Worm (Caenorhabditis elegans) whole organism, L4 larva: Measurements from ENCODE around the gene F38B6.3.

Experiments
- F10B5.3 ChIP-seq: sonication (generic microtip); optimal IDR thresholded peaks from 2 replicates; lab custom pipeline; 2016; ENCODE audit warnings: mild to moderate bottlenecking, missing genetic modification characterization, missing compliant biosample characterization
- F26F4.8 ChIP-seq: fragments of 200-800 bp; sonication (Bioruptor generic); conservative IDR thresholded peaks from 2 replicates; pipeline ENCODE4 v1.3.6; 2022; ENCODE audit warnings: missing genetic modification characterization, missing compliant biosample characterization
- F44E2.7 ChIP-seq: fragments of 200-800 bp; sonication (Bioruptor generic); IDR thresholded peaks from 2 replicates; pipeline ENCODE4 v2.1.2; 2022; ENCODE audit warnings: missing genetic modification characterization, missing compliant biosample characterization
- T20F7.1 ChIP-seq: fragments of 200-800 bp; sonication (Bioruptor generic); optimal IDR thresholded peaks from 2 replicates; lab custom pipeline; 2018; ENCODE audit warnings: mild to moderate bottlenecking, missing genetic modification characterization, missing compliant biosample characterization
- T26A8.4 ChIP-seq: fragments of 200-800 bp; sonication (Bioruptor generic); IDR thresholded peaks from 2 replicates; pipeline ENCODE4 v1.3.6; 2022; ENCODE audit warnings: missing genetic modification characterization, missing compliant biosample characterization
- Y105C5A.15 ChIP-seq: fragments of 200-800 bp; sonication (Bioruptor generic); IDR thresholded peaks from 2 replicates; pipeline ENCODE4 v1.3.6; 2022; ENCODE audit warnings: missing genetic modification characterization, missing compliant biosample characterization
- Y48G9A.11 ChIP-seq: fragments of 200-800 bp; sonication (Bioruptor generic); IDR thresholded peaks from 2 replicates; pipeline ENCODE4 v1.3.6; 2022; ENCODE audit warnings: missing genetic modification reagents, missing genetic modification characterization, missing compliant biosample characterization
- Y75B8A.6 ChIP-seq: fragments of 200-800 bp; sonication (Bioruptor generic); IDR thresholded peaks from 2 replicates; pipeline ENCODE4 v1.3.6; 2022; ENCODE audit warnings: missing genetic modification reagents, missing genetic modification characterization, missing compliant biosample characterization
- ZK337.2 ChIP-seq: fragments of 200-800 bp; sonication (Bioruptor generic); IDR thresholded peaks from 2 replicates; pipeline ENCODE4 v1.3.6; 2022; ENCODE audit warnings: missing genetic modification reagents, missing genetic modification characterization, missing compliant biosample characterization
- ZK546.5 ChIP-seq, 2 experiments: sonication (generic microtip); optimal IDR thresholded peaks; 2 replicates each; lab custom pipeline; 2017; ENCODE audit warnings: missing biosample characterization in 2 of 2, missing genetic modification characterization in 2 of 2
- ceh-20 ChIP-seq: fragments of 200-800 bp; sonication (Bioruptor generic); IDR thresholded peaks from 2 replicates; pipeline ENCODE4 v1.3.6; 2022; ENCODE audit warnings: missing genetic modification reagents, missing genetic modification characterization, missing compliant biosample characterization
- ceh-32 ChIP-seq: sonication (generic microtip); optimal IDR thresholded peaks from 2 replicates; lab custom pipeline; 2016; ENCODE audit warnings: mild to moderate bottlenecking, missing genetic modification characterization, missing compliant biosample characterization; ENCODE audit not compliant: poor library complexity
- ceh-62 ChIP-seq: sonication (generic microtip); optimal IDR thresholded peaks from 2 replicates; lab custom pipeline; 2017; ENCODE audit warnings: missing biosample characterization, missing genetic modification characterization
- ctbp-1 ChIP-seq: fragments of 200-800 bp; sonication (Bioruptor generic); IDR thresholded peaks from 2 replicates; pipeline ENCODE4 v1.3.6; 2022; ENCODE audit warnings: missing genetic modification reagents, missing genetic modification characterization, missing compliant biosample characterization
- daf-19 ChIP-seq: fragments of 200-800 bp; sonication (Bioruptor generic); conservative IDR thresholded peaks from 2 replicates; pipeline ENCODE4 v1.3.6; 2022; ENCODE audit warnings: missing genetic modification characterization, missing compliant biosample characterization
- dmd-6 ChIP-seq: fragments of 200-800 bp; sonication (Bioruptor generic); IDR thresholded peaks from 2 replicates; pipeline ENCODE4 v1.3.6; 2022; ENCODE audit warnings: missing genetic modification reagents, missing genetic modification characterization, missing compliant biosample characterization
- dmd-8 ChIP-seq: fragments of 200-800 bp; sonication (Bioruptor generic); IDR thresholded peaks from 2 replicates; pipeline ENCODE4 v1.3.6; 2022; ENCODE audit warnings: missing genetic modification characterization, missing compliant biosample characterization
- dpl-1 ChIP-seq: fragments of 150-350 bp; optimal IDR thresholded peaks from 2 replicates; lab custom pipeline; 2014; ENCODE audit warnings: missing biosample characterization, missing genetic modification reagents, missing genetic modification characterization
- egl-43 ChIP-seq: fragments of 200-800 bp; sonication (Bioruptor generic); IDR thresholded peaks from 2 replicates; pipeline ENCODE4 v1.3.6; 2022; ENCODE audit warnings: missing genetic modification reagents, missing genetic modification characterization, missing compliant biosample characterization
- fos-1 ChIP-seq: fragments of 150-350 bp; optimal IDR thresholded peaks from 2 replicates; lab custom pipeline; 2014; ENCODE audit warnings: missing biosample characterization, missing genetic modification characterization
- hif-1 ChIP-seq, 2 experiments: sonication (generic microtip); optimal IDR thresholded peaks; 2 replicates each; lab custom pipeline; 2016 to 2017; ENCODE audit warnings: missing compliant biosample characterization in 2 of 2, missing genetic modification characterization in 2 of 2, missing genetic modification reagents in 2 of 2, missing genotype in 2 of 2, mild to moderate bottlenecking in 1 of 2
- hlh-11 ChIP-seq: fragments of 200-800 bp; sonication (Bioruptor generic); optimal IDR thresholded peaks from 2 replicates; lab custom pipeline; 2018; ENCODE audit warnings: mild to moderate bottlenecking, missing genetic modification characterization, missing compliant biosample characterization
- hlh-30 ChIP-seq: sonication (generic microtip); optimal IDR thresholded peaks from 2 replicates; lab custom pipeline; 2017; ENCODE audit warnings: antibody characterized with exemption, mild to moderate bottlenecking, missing genetic modification characterization, missing compliant biosample characterization; ENCODE audit not compliant: insufficient read depth
- jun-1 ChIP-seq: fragments of 150-350 bp; optimal IDR thresholded peaks from 2 replicates; lab custom pipeline; 2014; ENCODE audit warnings: missing biosample characterization, missing genetic modification reagents, missing genetic modification characterization
- lim-7 ChIP-seq: fragments of 200-800 bp; sonication (Bioruptor generic); IDR thresholded peaks from 2 replicates; pipeline ENCODE4 v1.3.6; 2022; ENCODE audit warnings: missing genetic modification characterization, missing compliant biosample characterization
- lin-13 ChIP-seq: fragments of 150-350 bp; optimal IDR thresholded peaks from 2 replicates; lab custom pipeline; 2014; ENCODE audit warnings: missing biosample characterization, missing genetic modification reagents, missing genetic modification characterization
- lin-15B ChIP-seq: fragments of 150-350 bp; sonication (generic microtip); optimal IDR thresholded peaks from 3 replicates; lab custom pipeline; 2014; ENCODE audit warnings: missing biosample characterization, missing genetic modification characterization
- madf-5 ChIP-seq, 2 experiments: fragments of 200-800 bp; sonication (Bioruptor generic); IDR thresholded peaks; 2 replicates each; pipeline ENCODE4 v1.3.6; 2022; ENCODE audit warnings: missing compliant biosample characterization in 2 of 2, missing genetic modification characterization in 2 of 2
- mdt-29 ChIP-seq: fragments of 200-800 bp; sonication (Bioruptor generic); IDR thresholded peaks from 2 replicates; pipeline ENCODE4 v1.3.6; 2022; ENCODE audit warnings: missing genetic modification reagents, missing genetic modification characterization, missing compliant biosample characterization
- mxl-3 ChIP-seq: fragments of 200-800 bp; sonication (Bioruptor generic); optimal IDR thresholded peaks from 2 replicates; lab custom pipeline; 2018; ENCODE audit warnings: mild to moderate bottlenecking, missing genetic modification characterization, missing compliant biosample characterization
- nhr-10 ChIP-seq: fragments of 150-350 bp; optimal IDR thresholded peaks from 2 replicates; lab custom pipeline; 2014; ENCODE audit warnings: missing biosample characterization, missing genetic modification characterization
- nhr-102 ChIP-seq: sonication (generic microtip); optimal IDR thresholded peaks from 2 replicates; lab custom pipeline; 2016; ENCODE audit warnings: mild to moderate bottlenecking, missing genetic modification characterization, moderate library complexity, missing compliant biosample characterization
- nhr-11 ChIP-seq: fragments of 150-350 bp; optimal IDR thresholded peaks from 2 replicates; lab custom pipeline; 2014; ENCODE audit warnings: missing biosample characterization, missing genetic modification characterization
- nhr-237 ChIP-seq: sonication (generic microtip); optimal IDR thresholded peaks from 2 replicates; lab custom pipeline; 2017; ENCODE audit warnings: missing biosample characterization, missing genetic modification characterization
- nhr-41 ChIP-seq: fragments of 200-800 bp; sonication (Bioruptor generic); IDR thresholded peaks from 2 replicates; pipeline ENCODE4 v1.3.6; 2022; ENCODE audit warnings: missing genetic modification reagents, missing genetic modification characterization, missing compliant biosample characterization
- nhr-42 ChIP-seq: fragments of 200-800 bp; sonication (Bioruptor generic); IDR thresholded peaks from 2 replicates; pipeline ENCODE4 v1.3.6; 2022; ENCODE audit warnings: missing genetic modification characterization, missing compliant biosample characterization
- nhr-76 ChIP-seq: fragments of 150-350 bp; optimal IDR thresholded peaks from 2 replicates; lab custom pipeline; 2014; ENCODE audit warnings: missing biosample characterization, missing genetic modification characterization
- nhr-77 ChIP-seq: fragments of 150-350 bp; optimal IDR thresholded peaks from 2 replicates; lab custom pipeline; 2014; ENCODE audit warnings: missing biosample characterization, missing genetic modification characterization
- php-3 ChIP-seq: fragments of 200-800 bp; sonication (Bioruptor generic); IDR thresholded peaks from 2 replicates; pipeline ENCODE4 v1.3.6; 2022; ENCODE audit warnings: missing genetic modification reagents, missing genetic modification characterization, missing compliant biosample characterization
- saeg-2 ChIP-seq: fragments of 200-800 bp; sonication (Bioruptor generic); IDR thresholded peaks from 2 replicates; pipeline ENCODE4 v1.3.6; 2022; ENCODE audit warnings: missing genetic modification reagents, missing genetic modification characterization, missing compliant biosample characterization
- set-16 ChIP-seq: fragments of 200-800 bp; sonication (Bioruptor generic); IDR thresholded peaks from 2 replicates; pipeline ENCODE4 v1.3.6; 2022; ENCODE audit warnings: missing genetic modification reagents, missing genetic modification characterization, missing compliant biosample characterization
- spr-1 ChIP-seq: sonication (generic microtip); optimal IDR thresholded peaks from 2 replicates; lab custom pipeline; 2016; ENCODE audit warnings: mild to moderate bottlenecking, missing genetic modification characterization, missing compliant biosample characterization
- tag-97 ChIP-seq: fragments of 200-800 bp; sonication (Bioruptor generic); IDR thresholded peaks from 2 replicates; pipeline ENCODE4 v1.3.6; 2022; ENCODE audit warnings: missing genetic modification characterization, missing compliant biosample characterization
- vab-7 ChIP-seq: fragments of 200-800 bp; sonication (Bioruptor generic); IDR thresholded peaks from 2 replicates; pipeline ENCODE4 v1.3.6; 2022; ENCODE audit warnings: missing genetic modification reagents, missing genetic modification characterization, missing compliant biosample characterization
- zag-1 ChIP-seq: fragments of 150-350 bp; optimal IDR thresholded peaks from 2 replicates; lab custom pipeline; 2014; ENCODE audit warnings: missing biosample characterization, missing genetic modification characterization
- zfp-3 ChIP-seq: fragments of 200-800 bp; sonication (Bioruptor generic); conservative IDR thresholded peaks from 2 replicates; pipeline ENCODE4 v1.3.6; 2022; ENCODE audit warnings: missing genetic modification reagents, missing genetic modification characterization, missing compliant biosample characterization
- zip-2 ChIP-seq: fragments of 150-350 bp; optimal IDR thresholded peaks from 2 replicates; lab custom pipeline; 2014; ENCODE audit warnings: missing biosample characterization, missing genetic modification characterization

The F38B6.3 gene

ce11 chrX:6742011-6742683, 48.7 kb downstream of the F38B6.3 start, which contains the start of gene mdl-1 (continued):
- TF ChIP-seq F44E2.7 (GFP tag; lab: Robert Waterston, UW) (no peak), lim-7 (GFP tag; lab: Robert Waterston, UW) (peak; percentile 27; the same call in 1 of the 2 replicates), nhr-77 (tag; lab: Kevin White, UChicago) (peak; percentile 62), hlh-11 (tag; lab: Kevin White, UChicago) (peak; percentile 98), nhr-11 (tag; lab: Kevin White, UChicago) (peak; percentile 92), daf-19 (GFP tag; lab: Robert Waterston, UW) (peak; percentile 73; the same call in 1 of the 2 replicates), dmd-6 (GFP tag; lab: Robert Waterston, UW) (peak; percentile 99), zag-1 (tag; lab: Kevin White, UChicago) (peak; percentile 50)

- TF ChIP-seq F10B5.3 (no peak), lin-13 (GFP tag; lab: Kevin White, UChicago) (no peak), dmd-6 (GFP tag; lab: Robert Waterston, UW) (peak; percentile 91), Y105C5A.15 (GFP tag; lab: Robert Waterston, UW) (no peak), Y75B8A.6 (peak; percentile 4; the same call in 1 of the 2 replicates), nhr-41 (no peak), Y48G9A.11 (GFP tag; lab: Robert Waterston, UW) (no peak), dmd-8 (GFP tag; lab: Robert Waterston, UW) (no peak), lim-7 (GFP tag; lab: Robert Waterston, UW) (no peak), zip-2 (tag; lab: Kevin White, UChicago) (no peak), egl-43 (GFP tag; lab: Robert Waterston, UW) (no peak), set-16 (GFP tag; lab: Robert Waterston, UW) (no peak), mdt-29 (GFP tag; lab: Robert Waterston, UW) (0 out of 2 replicates have a peak, but pooled peaks have one; percentile 4), zfp-3 (GFP tag; lab: Robert Waterston, UW) (no peak), fos-1 (tag; lab: Kevin White, UChicago) (no peak), mxl-3 (GFP tag; lab: Kevin White, UChicago) (peak; percentile 80), tag-97 (no peak), ZK337.2 (GFP tag; lab: Robert Waterston, UW) (no peak), lin-15B (tag; lab: Kevin White, UChicago) (no peak), ZK546.5 (tag; optimal IDR thresholded peaks at IDR 0.05; lab: Kevin White, UChicago) (no peak), php-3 (GFP tag; lab: Robert Waterston, UW) (peak; percentile 27; the same call in 1 of the 2 replicates), daf-19 (GFP tag; lab: Robert Waterston, UW) (no peak), nhr-10 (tag; lab: Kevin White, UChicago) (peak; percentile 89), saeg-2 (GFP tag; lab: Robert Waterston, UW) (no peak), F44E2.7 (GFP tag; lab: Robert Waterston, UW) (no peak), spr-1 (tag; lab: Kevin White, UChicago) (no peak), dpl-1 (GFP tag; lab: Kevin White, UChicago) (peak; percentile 23), nhr-102 (no peak), ctbp-1 (GFP tag; lab: Robert Waterston, UW) (no peak), jun-1 (tag; lab: Kevin White, UChicago) (peak; percentile 23), vab-7 (no peak), hlh-30 (tag; lab: Kevin White, UChicago) (peak; percentile 86), hif-1 (tag; optimal IDR thresholded peaks at IDR 0.05; lab: Kevin White, UChicago) (no peak), ceh-62 (tag; lab: Kevin White, UChicago) (no peak), T26A8.4 (GFP tag; lab: Robert Waterston, UW) (no peak; the same call in 1 of the 2 replicates), madf-5 (GFP tag; IDR thresholded peaks at IDR 0.05; lab: Robert Waterston, UW) (no peak), F26F4.8 (GFP tag; lab: Robert Waterston, UW) (no peak), ceh-20 (no peak), ceh-32 (no peak), nhr-76 (peak; percentile 59), zag-1 (tag; lab: Kevin White, UChicago) (no peak), T20F7.1 (no peak), nhr-237 (tag; lab: Kevin White, UChicago) (no peak), nhr-42 (GFP tag; lab: Robert Waterston, UW) (no peak)
These were observed 49.5 kb downstream of the F38B6.3 start for ce11 chrX:6742891-6743290.
